Fruit fly (Drosophila melanogaster) whole organism, embryonic: Measurements from ENCODE around the gene kairos.

ENCODE experiments used
- CG10654 ChIP-seq: fragments of 200-800 bp; sonication (Bioruptor generic); optimal IDR thresholded peaks from 2 replicates; lab custom pipeline; 2016; ENCODE audit warnings: missing biosample characterization, missing genetic modification characterization
- CG11247 ChIP-seq: fragments of 200-800 bp; sonication (Bioruptor generic); IDR thresholded peaks from 2 replicates; pipeline ENCODE4 v1.3.6; 2022; ENCODE audit warnings: missing biosample characterization, missing genetic modification characterization
- CG11456 ChIP-seq: fragments of 200-800 bp; sonication (Bioruptor generic); IDR thresholded peaks from 3 replicates; pipeline ENCODE4 v1.3.6; 2022; ENCODE audit warnings: missing biosample characterization, missing genetic modification characterization
- CG12071 ChIP-seq: fragments of 200-800 bp; sonication (Bioruptor generic); optimal IDR thresholded peaks from 3 replicates; lab custom pipeline; 2018; ENCODE audit warnings: missing biosample characterization, mild to moderate bottlenecking, missing genetic modification characterization
- CG1233 ChIP-seq: fragments of 200-800 bp; sonication (Bioruptor generic); optimal IDR thresholded peaks from 4 replicates; lab custom pipeline; 2018; ENCODE audit warnings: missing biosample characterization, mild to moderate bottlenecking, missing genetic modification characterization
- CG12659 ChIP-seq: fragments of 200-800 bp; sonication (Bioruptor generic); optimal IDR thresholded peaks from 3 replicates; lab custom pipeline; 2017; ENCODE audit warnings: mild to moderate bottlenecking, missing biosample characterization, missing genetic modification reagents, missing genetic modification characterization
- CG13624 ChIP-seq: fragments of 200-800 bp; sonication (Bioruptor generic); optimal IDR thresholded peaks from 2 replicates; lab custom pipeline; 2016; ENCODE audit warnings: missing biosample characterization, missing genetic modification characterization
- CG15011 ChIP-seq: fragments of 200-800 bp; sonication (Bioruptor generic); optimal IDR thresholded peaks from 3 replicates; lab custom pipeline; 2018; ENCODE audit warnings: missing biosample characterization, mild to moderate bottlenecking, missing genetic modification characterization
- CG1602 ChIP-seq: fragments of 200-800 bp; sonication (Bioruptor generic); optimal IDR thresholded peaks from 3 replicates; lab custom pipeline; 2016; ENCODE audit warnings: missing biosample characterization, missing genetic modification characterization
- CG17612 ChIP-seq: fragments of 200-800 bp; sonication (Bioruptor generic); IDR thresholded peaks from 2 replicates; pipeline ENCODE4 v1.3.6; 2022; ENCODE audit warnings: missing biosample characterization, missing genetic modification characterization
- CG17829 ChIP-seq: fragments of 200-800 bp; optimal IDR thresholded peaks from 2 replicates; lab custom pipeline; 2019; ENCODE audit warnings: missing biosample characterization, mild to moderate bottlenecking, missing genetic modification characterization, moderate library complexity
- CG1832 ChIP-seq: fragments of 200-800 bp; sonication (Bioruptor generic); optimal IDR thresholded peaks from 2 replicates; lab custom pipeline; 2017; ENCODE audit warnings: missing biosample characterization, mild to moderate bottlenecking, missing genetic modification characterization, inconsistent platforms
- CG2120 ChIP-seq: fragments of 200-800 bp; sonication (Bioruptor generic); optimal IDR thresholded peaks from 3 replicates; lab custom pipeline; 2016; ENCODE audit warnings: missing biosample characterization, missing genetic modification characterization
- CG30431 ChIP-seq: fragments of 200-800 bp; sonication (Bioruptor generic); optimal IDR thresholded peaks from 2 replicates; lab custom pipeline; 2017; ENCODE audit warnings: missing biosample characterization, missing genetic modification characterization
- CG33213 ChIP-seq: fragments of 200-800 bp; sonication (Bioruptor generic); optimal IDR thresholded peaks from 3 replicates; lab custom pipeline; 2016; ENCODE audit warnings: missing biosample characterization, missing genetic modification characterization
- CG4328 ChIP-seq: fragments of 200-800 bp; sonication (Bioruptor generic); optimal IDR thresholded peaks from 3 replicates; lab custom pipeline; 2017; ENCODE audit warnings: missing biosample characterization, missing genetic modification reagents, missing genetic modification characterization
- CG4360 ChIP-seq: fragments of 200-800 bp; sonication (Bioruptor generic); IDR thresholded peaks from 2 replicates; pipeline ENCODE4 v1.3.6; 2022; ENCODE audit warnings: missing biosample characterization, missing genetic modification characterization
- CG8089 ChIP-seq: fragments of 200-800 bp; sonication (Bioruptor generic); optimal IDR thresholded peaks from 3 replicates; lab custom pipeline; 2016; ENCODE audit warnings: missing biosample characterization, missing genetic modification characterization
- Camta ChIP-seq: fragments of 200-800 bp; sonication (Bioruptor generic); optimal IDR thresholded peaks from 2 replicates; lab custom pipeline; 2016; ENCODE audit warnings: missing biosample characterization, missing genetic modification characterization
- Chrac-16 ChIP-seq: fragments of 200-800 bp; sonication (Bioruptor generic); optimal IDR thresholded peaks from 3 replicates; lab custom pipeline; 2016; ENCODE audit warnings: missing biosample characterization, missing genetic modification characterization
- D ChIP-seq, 2 experiments: fragments of 200-800 bp in 1 of 2; fragments of >200 bp in 1 of 2; sonication (Bioruptor generic) in 1 of 2; optimal IDR thresholded peaks; 2 replicates in 1 of 2; 3 replicates in 1 of 2; lab custom pipeline; 2017; ENCODE audit warnings: mild to moderate bottlenecking in 1 of 2, missing biosample characterization in 1 of 2, missing genetic modification characterization in 1 of 2, missing genetic modification reagents in 1 of 2
- Deaf1 ChIP-seq: fragments of 200-800 bp; optimal IDR thresholded peaks from 3 replicates; lab custom pipeline; 2019; ENCODE audit warnings: missing biosample characterization, mild to moderate bottlenecking, missing genetic modification characterization, moderate library complexity
- Dfd ChIP-seq, 2 experiments: fragments of >200 bp; optimal IDR thresholded peaks; 2 replicates each; lab custom pipeline; 2017; ENCODE audit warnings: missing biosample characterization in 2 of 2, missing genetic modification characterization in 2 of 2
- Drgx ChIP-seq: fragments of 200-800 bp; sonication (Bioruptor generic); IDR thresholded peaks from 2 replicates; pipeline ENCODE4 v1.3.6; 2022; ENCODE audit warnings: missing biosample characterization, missing genetic modification characterization
- E2f1 ChIP-seq: fragments of 200-800 bp; sonication (Bioruptor generic); IDR thresholded peaks from 2 replicates; pipeline ENCODE4 v1.3.6; 2022; ENCODE audit warnings: missing biosample characterization, missing genetic modification characterization
- Fer3 ChIP-seq: fragments of 200-800 bp; sonication (Bioruptor generic); optimal IDR thresholded peaks from 2 replicates; lab custom pipeline; 2018; ENCODE audit warnings: missing biosample characterization, mild to moderate bottlenecking, missing genetic modification characterization, moderate library complexity
- HHEX ChIP-seq: fragments of 200-800 bp; sonication (Bioruptor generic); optimal IDR thresholded peaks from 3 replicates; lab custom pipeline; 2017; ENCODE audit warnings: missing biosample characterization, mild to moderate bottlenecking, missing genetic modification characterization, missing genetic modification reagents
- MBD-R2 ChIP-seq: fragments of 200-800 bp; sonication (Bioruptor generic); IDR thresholded peaks from 2 replicates; pipeline ENCODE4 v1.3.6; 2022; ENCODE audit warnings: missing biosample characterization, missing genetic modification characterization
- Oaz ChIP-seq: fragments of 200-800 bp; sonication (Bioruptor generic); IDR thresholded peaks from 2 replicates; pipeline ENCODE4 v1.3.6; 2022; ENCODE audit warnings: missing biosample characterization, missing genetic modification characterization
- Rfx ChIP-seq: fragments of 200-800 bp; sonication (Bioruptor generic); IDR thresholded peaks from 2 replicates; pipeline ENCODE4 v1.3.6; 2022; ENCODE audit warnings: missing biosample characterization, missing genetic modification characterization
- Sin3A ChIP-seq: fragments of >200 bp; optimal IDR thresholded peaks from 2 replicates; lab custom pipeline; 2018
- Trl ChIP-seq, 3 experiments: fragments of >200 bp in 2 of 3; fragments of 200-800 bp in 1 of 3; sonication (Bioruptor generic) in 1 of 3; optimal IDR thresholded peaks; 2 replicates in 1 of 3; 3 replicates in 2 of 3; lab custom pipeline; 2016 to 2017; ENCODE audit warnings: missing biosample characterization in 1 of 3, missing genetic modification characterization in 1 of 3
- ase ChIP-seq: fragments of 200-800 bp; sonication (Bioruptor generic); IDR thresholded peaks from 3 replicates; pipeline ENCODE4 v1.3.6; 2022; ENCODE audit warnings: missing biosample characterization, missing genetic modification characterization
- bowl ChIP-seq: fragments of 200-800 bp; sonication (Bioruptor generic); IDR thresholded peaks from 2 replicates; pipeline ENCODE4 v1.3.6; 2022; ENCODE audit warnings: missing biosample characterization, missing genetic modification characterization
- br ChIP-seq: fragments of >200 bp; optimal IDR thresholded peaks from 2 replicates; lab custom pipeline; 2017
- btn ChIP-seq: fragments of 200-800 bp; sonication (Bioruptor generic); optimal IDR thresholded peaks from 2 replicates; lab custom pipeline; 2016; ENCODE audit warnings: missing biosample characterization, missing genetic modification characterization
- dm ChIP-seq: fragments of 200-800 bp; sonication (Bioruptor generic); optimal IDR thresholded peaks from 3 replicates; lab custom pipeline; 2016; ENCODE audit warnings: missing biosample characterization, missing genetic modification characterization
- dpn ChIP-seq, 2 experiments: fragments of 200-800 bp; sonication (Bioruptor generic); optimal IDR thresholded peaks; 3 replicates each; lab custom pipeline; 2016; ENCODE audit warnings: missing biosample characterization in 2 of 2, missing genetic modification characterization in 2 of 2
- en ChIP-seq: fragments of 200-800 bp; sonication (Bioruptor generic); optimal IDR thresholded peaks from 2 replicates; lab custom pipeline; 2016; ENCODE audit warnings: missing biosample characterization, missing genetic modification characterization
- fd102C ChIP-seq: fragments of 200-800 bp; sonication (Bioruptor generic); optimal IDR thresholded peaks from 2 replicates; lab custom pipeline; 2018; ENCODE audit warnings: missing biosample characterization, mild to moderate bottlenecking, missing genetic modification characterization, moderate library complexity
- fd3F ChIP-seq: fragments of 200-800 bp; sonication (Bioruptor generic); optimal IDR thresholded peaks from 2 replicates; lab custom pipeline; 2018; ENCODE audit warnings: missing biosample characterization, mild to moderate bottlenecking, missing genetic modification characterization, moderate library complexity
- fru ChIP-seq: fragments of >200 bp; optimal IDR thresholded peaks from 2 replicates; lab custom pipeline; 2017
- gcm ChIP-seq: fragments of 200-800 bp; sonication (Bioruptor generic); optimal IDR thresholded peaks from 2 replicates; lab custom pipeline; 2019; ENCODE audit warnings: missing biosample characterization, mild to moderate bottlenecking, missing genetic modification characterization, moderate library complexity
- insv ChIP-seq, 2 experiments: fragments of 200-800 bp; sonication (Bioruptor generic); optimal IDR thresholded peaks; 3 replicates each; lab custom pipeline; 2016 to 2018; ENCODE audit warnings: missing biosample characterization in 2 of 2, missing genetic modification characterization in 2 of 2
- jigr1 ChIP-seq: fragments of 200-800 bp; sonication (Bioruptor generic); IDR thresholded peaks from 3 replicates; pipeline ENCODE4 v1.3.6; 2022; ENCODE audit warnings: missing biosample characterization, missing genetic modification characterization
- odd ChIP-seq: fragments of 200-800 bp; sonication (Bioruptor generic); optimal IDR thresholded peaks from 2 replicates; lab custom pipeline; 2017; ENCODE audit warnings: missing biosample characterization, mild to moderate bottlenecking, missing genetic modification characterization
- sd ChIP-seq: fragments of 200-800 bp; sonication (Bioruptor generic); optimal IDR thresholded peaks from 3 replicates; lab custom pipeline; 2018; ENCODE audit warnings: missing biosample characterization, mild to moderate bottlenecking, missing genetic modification characterization, moderate library complexity
- sqz ChIP-seq: fragments of 200-800 bp; sonication (Bioruptor generic); optimal IDR thresholded peaks from 3 replicates; lab custom pipeline; 2018; ENCODE audit warnings: missing biosample characterization, mild to moderate bottlenecking, missing genetic modification characterization
- sug ChIP-seq: fragments of 200-800 bp; optimal IDR thresholded peaks from 2 replicates; lab custom pipeline; 2019; ENCODE audit warnings: missing biosample characterization, mild to moderate bottlenecking, missing genetic modification characterization, moderate library complexity
- zfh1 ChIP-seq: fragments of 200-800 bp; sonication (Bioruptor generic); IDR thresholded peaks from 3 replicates; pipeline ENCODE4 v1.3.6; 2022; ENCODE audit warnings: missing biosample characterization, missing genetic modification characterization

kairos gene

DNA sequence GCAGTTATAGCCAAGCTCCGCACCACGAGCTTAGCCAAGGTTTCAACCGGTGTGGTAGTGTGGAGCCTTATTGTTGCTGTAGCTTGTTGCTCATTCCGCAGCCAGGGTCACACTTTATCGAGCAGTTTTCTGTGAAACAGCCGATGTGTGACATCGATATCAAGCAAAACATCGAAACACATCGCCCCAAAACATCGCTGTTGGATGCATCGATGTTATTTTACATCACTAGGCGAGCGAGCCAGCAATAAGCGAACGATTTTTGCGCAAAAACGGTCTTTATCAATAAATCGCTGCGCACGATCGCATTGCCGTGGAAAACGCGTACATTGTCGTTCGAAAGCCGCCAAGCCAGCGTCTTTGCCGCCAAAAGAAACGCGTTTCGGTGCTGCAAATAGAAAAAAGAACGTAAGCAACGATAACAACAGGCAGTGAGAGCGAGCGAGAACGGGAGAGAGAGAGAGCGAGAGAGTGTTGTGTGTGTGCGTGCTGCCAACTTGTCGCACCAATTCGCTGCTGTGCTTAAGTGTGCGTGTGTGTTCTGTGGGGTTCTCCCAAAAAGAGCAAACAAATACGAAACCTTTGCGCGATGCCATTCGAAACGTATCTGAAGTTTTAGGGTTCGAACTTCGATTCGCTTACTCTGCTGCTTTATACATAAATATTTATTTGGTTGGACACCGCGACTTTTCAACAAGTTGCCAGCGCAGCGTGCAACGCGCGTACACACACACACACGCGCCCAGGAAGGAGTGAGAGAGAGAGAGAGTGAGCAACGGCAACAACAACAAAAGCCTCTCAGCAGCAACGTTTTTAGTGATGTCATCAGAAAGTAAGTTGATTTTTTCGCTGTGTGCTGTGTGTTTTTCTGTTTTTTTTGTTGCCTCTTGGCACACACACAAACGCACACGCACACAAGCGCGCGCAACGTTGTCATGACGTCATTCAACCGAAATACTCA is 15.1 kb upstream of the kairos start (continued):
- TF ChIP-seq CG12071 (no peak), btn (GFP tag; lab: Kevin White, UChicago) (no peak), dpn (GFP tag; optimal IDR thresholded peaks at IDR 0.05; lab: Kevin White, UChicago) (peak; percentile 17 to 50), Chrac-16 (peak; percentile 11), Drgx (GFP tag; lab: Robert Waterston, UW) (peak; percentile 89), MBD-R2 (GFP tag; lab: Robert Waterston, UW) (peak; percentile 40), Camta (GFP tag; lab: Kevin White, UChicago) (no peak), odd (GFP tag; lab: Kevin White, UChicago) (no peak), Dfd (GFP tag; optimal IDR thresholded peaks at IDR 0.05; lab: Kevin White, UChicago) (no peak), CG2120 (GFP tag; lab: Kevin White, UChicago) (peak; percentile 50), fru (lab: Kevin White, UChicago) (peak; percentile 32), CG33213 (GFP tag; lab: Kevin White, UChicago) (peak; percentile 71), sug (tag; lab: Kevin White, UChicago) (peak; percentile 4), CG1602 (peak; percentile 11), CG12659 (peak; percentile 80), Rfx (GFP tag; lab: Robert Waterston, UW) (peak; percentile 70), CG13624 (peak; percentile 43), Fer3 (tag; lab: Kevin White, UChicago) (no peak), insv (GFP tag; optimal IDR thresholded peaks at IDR 0.05; lab: Kevin White, UChicago) (no peak), gcm (GFP tag; lab: Kevin White, UChicago) (no peak), Deaf1 (no peak), Sin3A (lab: Kevin White, UChicago) (peak; percentile 90), D (optimal IDR thresholded peaks at IDR 0.05; lab: Kevin White, UChicago) (no peak), D (GFP tag; optimal IDR thresholded peaks at IDR 0.05; lab: Kevin White, UChicago) (no peak), br (lab: Kevin White, UChicago) (no peak), zfh1 (GFP tag; lab: Robert Waterston, UW) (no peak), CG11456 (peak; percentile 72; the same call in 2 of the 3 replicates), CG17829 (tag; lab: Kevin White, UChicago) (peak; percentile 16), fd3F (GFP tag; lab: Kevin White, UChicago) (no peak), E2f1 (GFP tag; lab: Robert Waterston, UW) (no peak), CG1233 (GFP tag; lab: Kevin White, UChicago) (no peak), HHEX (no peak), fd102C (GFP tag; lab: Kevin White, UChicago) (no peak), sd (tag; lab: Kevin White, UChicago) (peak; percentile 19), CG30431 (GFP tag; lab: Kevin White, UChicago) (no peak), CG4360 (GFP tag; lab: Robert Waterston, UW) (peak; percentile 98), Trl (optimal IDR thresholded peaks at IDR 0.05; lab: Kevin White, UChicago) (peak; percentile 74 to 93), Trl (GFP tag; optimal IDR thresholded peaks at IDR 0.05; lab: Kevin White, UChicago) (peak; percentile 10), bowl (no peak), CG1832 (GFP tag; lab: Kevin White, UChicago) (peak; percentile 89), CG10654 (GFP tag; lab: Kevin White, UChicago) (peak; percentile 23), sqz (peak; percentile 97), ase (GFP tag; lab: Robert Waterston, UW) (no peak), jigr1 (GFP tag; lab: Robert Waterston, UW) (no peak), CG4328 (GFP tag; lab: Kevin White, UChicago) (no peak), Oaz (GFP tag; lab: Robert Waterston, UW) (no peak), CG11247 (0 out of 2 replicates have a peak, but pooled peaks have one; percentile 14), CG17612 (no peak), CG8089 (GFP tag; lab: Kevin White, UChicago) (no peak), CG15011 (GFP tag; lab: Kevin White, UChicago) (no peak), en (GFP tag; lab: Kevin White, UChicago) (no peak), dm (GFP tag; lab: Kevin White, UChicago) (peak; percentile 50)
